Worm (Caenorhabditis elegans): ENCODE results near the gene degl-2.

degl-2 gene

ce11 chrIV:9671001-9671652 is 27.8 kb downstream of the degl-2 start (continued):
- TF ChIP-seq unc-130 (tag; optimal IDR thresholded peaks at IDR 0.05) (peak; percentile 20), pag-3 (tag; optimal IDR thresholded peaks at IDR 0.05; ENCODE audit: borderline replicate concordance, insufficient read depth) (no peak), unc-86 (tag; optimal IDR thresholded peaks at IDR 0.05) (no peak), lir-3 (tag; optimal IDR thresholded peaks at IDR 0.05; ENCODE audit: poor library complexity) (peak; percentile 29), vab-15 (tag; optimal IDR thresholded peaks at IDR 0.05) (no peak), fkh-8 (tag; optimal IDR thresholded peaks at IDR 0.05) (no peak), mab-9 (GFP tag; IDR thresholded peaks at IDR 0.05) (no peak), unc-98 (GFP tag; IDR thresholded peaks at IDR 0.05) (no peak), ztf-4 (tag; optimal IDR thresholded peaks at IDR 0.05) (peak; percentile 45), sptf-1 (tag; optimal IDR thresholded peaks at IDR 0.05) (no peak), isw-1 (GFP tag; IDR thresholded peaks at IDR 0.05) (no peak; the same call in 1 of the 2 replicates), aha-1 (tag; optimal IDR thresholded peaks at IDR 0.05) (no peak), hlh-4 (tag; optimal IDR thresholded peaks at IDR 0.05) (no peak), nhr-76 (tag; optimal IDR thresholded peaks at IDR 0.05) (no peak), nhr-71 (tag; optimal IDR thresholded peaks at IDR 0.05) (peak; percentile 88), C16A3.4 (tag; optimal IDR thresholded peaks at IDR 0.05) (peak; percentile 40), ztf-11 (tag; optimal IDR thresholded peaks at IDR 0.05) (no peak), aly-2 (tag; optimal IDR thresholded peaks at IDR 0.05) (no peak), lin-13 (GFP tag; optimal IDR thresholded peaks at IDR 0.05) (peak; percentile 11), ceh-82 (tag; optimal IDR thresholded peaks at IDR 0.05) (no peak), lin-39 (tag; optimal IDR thresholded peaks at IDR 0.05) (no peak), hpl-2 (GFP tag; optimal IDR thresholded peaks at IDR 0.05) (peak; percentile 58), efl-1 (optimal IDR thresholded peaks at IDR 0.05) (peak; percentile 7 to 40), efl-1 (GFP tag; optimal IDR thresholded peaks at IDR 0.05 in 1 of 2) (peak; percentile 6 to 87), sup-37 (GFP tag; optimal IDR thresholded peaks at IDR 0.05) (no peak), pax-3 (tag; optimal IDR thresholded peaks at IDR 0.05) (peak; percentile 54), xbp-1 (tag; optimal IDR thresholded peaks at IDR 0.05) (peak; percentile 51), ets-5 (GFP tag; IDR thresholded peaks at IDR 0.05) (no peak), grh-1 (GFP tag; IDR thresholded peaks at IDR 0.05) (0 out of 2 replicates have a peak, but pooled peaks have one; percentile 16), F16B12.6 (tag; optimal IDR thresholded peaks at IDR 0.05) (no peak), efl-3 (GFP tag; optimal IDR thresholded peaks at IDR 0.05) (no peak), nhr-20 (tag; optimal IDR thresholded peaks at IDR 0.05) (peak; percentile 97), nhr-28 (tag; optimal IDR thresholded peaks at IDR 0.05) (no peak), tbx-2 (tag; optimal IDR thresholded peaks at IDR 0.05) (peak; percentile 74), ces-1 (GFP tag; optimal IDR thresholded peaks at IDR 0.05) (no peak), ceh-88 (GFP tag; IDR thresholded peaks at IDR 0.05) (0 out of 2 replicates have a peak, but pooled peaks have one; percentile 10), nhr-90 (tag; optimal IDR thresholded peaks at IDR 0.05; ENCODE audit: poor library complexity) (peak; percentile 70), unc-62 (GFP tag; optimal IDR thresholded peaks at IDR 0.05) (no peak), nhr-47 (tag; optimal IDR thresholded peaks at IDR 0.05) (peak; percentile 55), ceh-90 (tag; optimal IDR thresholded peaks at IDR 0.05) (no peak), unc-30 (tag; optimal IDR thresholded peaks at IDR 0.05) (no peak), jun-1 (tag; optimal IDR thresholded peaks at IDR 0.05) (peak; percentile 10), C04F5.9 (tag; optimal IDR thresholded peaks at IDR 0.05) (no peak), dsc-1 (tag; optimal IDR thresholded peaks at IDR 0.05) (no peak), lin-35 (GFP tag; optimal IDR thresholded peaks at IDR 0.05) (peak in 1 of 2 experiments; percentile 69), elt-3 (tag; optimal IDR thresholded peaks at IDR 0.05) (peak in 4 of 6 experiments; percentile 13 to 68 (median 24)), mdl-1 (tag; optimal IDR thresholded peaks at IDR 0.05) (peak; percentile 46 to 96), fos-1 (tag; optimal IDR thresholded peaks at IDR 0.05) (peak; percentile 16), ama-1 (optimal IDR thresholded peaks at IDR 0.05) (no peak), pqm-1 (tag; optimal IDR thresholded peaks at IDR 0.05) (no peak), lin-15B (tag; optimal IDR thresholded peaks at IDR 0.05) (no peak), snu-23 (GFP tag; optimal IDR thresholded peaks at IDR 0.05) (peak; percentile 83), nhr-84 (tag; optimal IDR thresholded peaks at IDR 0.05) (no peak)
